Worm (Caenorhabditis elegans): ENCODE data around the gene Y25C1A.13.
"Not testable (repeated sequence)": the region's sequence is repeated elsewhere in the genome, so short reads cannot be mapped to it uniquely, and the experiment has no call there.

Gene Y25C1A.13

ce11 chrII:3129007-3129406 lies 18.0 kb upstream of the Y25C1A.13 start, which contains the start of gene chil-24:
Gene chil-24, plus strand, starts transcription at chrII:3129162.
- TF ChIP-seq nhr-11 (tag; optimal IDR thresholded peaks at IDR 0.05) (no peak), eor-1 (tag; optimal IDR thresholded peaks at IDR 0.05) (no peak), lsy-12 (tag; optimal IDR thresholded peaks at IDR 0.05) (no peak), egl-27 (tag; optimal IDR thresholded peaks at IDR 0.05) (no peak), nhr-25 (tag; optimal IDR thresholded peaks at IDR 0.05) (peak; percentile 28), skn-1 (tag; optimal IDR thresholded peaks at IDR 0.05) (no peak), nfya-1 (tag; optimal IDR thresholded peaks at IDR 0.05; ENCODE audit: insufficient read depth) (no peak), R02D3.7 (tag; optimal IDR thresholded peaks at IDR 0.05) (no peak), unc-62 (GFP tag; optimal IDR thresholded peaks at IDR 0.05) (no peak), ztf-11 (tag; optimal IDR thresholded peaks at IDR 0.05) (no peak), nhr-23 (tag; optimal IDR thresholded peaks at IDR 0.05) (peak; percentile 22), pha-4 (tag; optimal IDR thresholded peaks at IDR 0.05) (peak; percentile 53), fkh-10 (GFP tag; optimal IDR thresholded peaks at IDR 0.05) (no peak), ceh-16 (tag; optimal IDR thresholded peaks at IDR 0.05) (no peak), ceh-28 (tag; optimal IDR thresholded peaks at IDR 0.05) (no peak), egl-5 (tag; optimal IDR thresholded peaks at IDR 0.05) (no peak)

- not testable (repeated sequence) for TF ChIP-seq ztf-11, nhr-76, ZK546.5 (tag; optimal IDR thresholded peaks at IDR 0.05)
Measured at ce11 chrII:3126741-3127140, 15.7 kb upstream of the Y25C1A.13 start, which contains the start of gene ins-31. Gene ins-31, plus strand, starts transcription at chrII:3127041.

ce11 chrII:3126341-3126740 lies 15.3 kb upstream of the Y25C1A.13 start, which contains the start of gene ins-19:
Gene ins-19, minus strand, starts transcription at chrII:3126441.
- no peak for TF ChIP-seq tbx-2 (tag; optimal IDR thresholded peaks at IDR 0.05)

- TF ChIP-seq nhr-67 (tag; optimal IDR thresholded peaks at IDR 0.05) (no peak), nhr-43 (tag; optimal IDR thresholded peaks at IDR 0.05; ENCODE audit: poor library complexity, severe bottlenecking) (no peak), fkh-2 (tag; optimal IDR thresholded peaks at IDR 0.05) (no peak), nhr-76 (tag; optimal IDR thresholded peaks at IDR 0.05) (no peak), daf-12 (tag; optimal IDR thresholded peaks at IDR 0.05) (no peak), ceh-9 (tag; optimal IDR thresholded peaks at IDR 0.05) (no peak), ceh-28 (tag; optimal IDR thresholded peaks at IDR 0.05) (no peak)
Measured at ce11 chrII:3123206-3123605, 12.2 kb upstream of the Y25C1A.13 start, which contains the start of gene srh-71. Gene srh-71, plus strand, starts transcription at chrII:3123506.

- TF ChIP-seq ZK546.5 (tag; optimal IDR thresholded peaks at IDR 0.05) (no peak), pha-4 (tag; optimal IDR thresholded peaks at IDR 0.05) (peak; percentile 56), nhr-12 (tag; optimal IDR thresholded peaks at IDR 0.05) (no peak), lin-39 (tag; optimal IDR thresholded peaks at IDR 0.05) (peak; percentile 8), hmg-11 (tag; optimal IDR thresholded peaks at IDR 0.05) (peak; percentile 84), nhr-25 (tag; optimal IDR thresholded peaks at IDR 0.05) (no peak), lin-15B (tag; optimal IDR thresholded peaks at IDR 0.05) (peak; percentile 7)
Measured at ce11 chrII:3118907-3119382, 7.9 kb upstream of the Y25C1A.13 start, which contains the start of gene T10D4.6. Gene T10D4.6, plus strand, starts transcription at chrII:3119332.

- TF ChIP-seq ceh-9 (tag; optimal IDR thresholded peaks at IDR 0.05) = no peak
- TF ChIP-seq nhr-12 (tag; optimal IDR thresholded peaks at IDR 0.05) = no peak
- no peak for TF ChIP-seq nhr-67 (tag; optimal IDR thresholded peaks at IDR 0.05)
- TF ChIP-seq ceh-16 (tag; optimal IDR thresholded peaks at IDR 0.05) = no peak
- TF ChIP-seq ztf-4 (tag; optimal IDR thresholded peaks at IDR 0.05) = no peak
- no peak for TF ChIP-seq elt-2 (tag; optimal IDR thresholded peaks at IDR 0.05)
- no peak for TF ChIP-seq fkh-10 (GFP tag; optimal IDR thresholded peaks at IDR 0.05)
- TF ChIP-seq unc-39 (tag; optimal IDR thresholded peaks at IDR 0.05) = no peak
- no peak for TF ChIP-seq nhr-76 (tag; optimal IDR thresholded peaks at IDR 0.05)
- no peak for TF ChIP-seq nhr-28 (tag; optimal IDR thresholded peaks at IDR 0.05)
- TF ChIP-seq nhr-77 (tag; optimal IDR thresholded peaks at IDR 0.05) = no peak
- TF ChIP-seq fos-1 (tag; optimal IDR thresholded peaks at IDR 0.05) = no peak
Measured at ce11 chrII:3117471-3117870, 6.4 kb upstream of the Y25C1A.13 start, which contains the start of gene T10D4.7. Gene T10D4.7, plus strand, starts transcription at chrII:3117771.

All from whole organism, L3 larva.